Worm (Caenorhabditis elegans) whole organism, L4 larva: ENCODE data around the gene srd-38.

ENCODE experiments used
- F26F4.8 ChIP-seq: fragments of 200-800 bp; sonication (Bioruptor generic); conservative IDR thresholded peaks from 2 replicates; pipeline ENCODE4 v1.3.6; 2022; ENCODE audit warnings: missing genetic modification characterization, missing compliant biosample characterization
- T26A8.4 ChIP-seq: fragments of 200-800 bp; sonication (Bioruptor generic); IDR thresholded peaks from 2 replicates; pipeline ENCODE4 v1.3.6; 2022; ENCODE audit warnings: missing genetic modification characterization, missing compliant biosample characterization
- Y48G9A.11 ChIP-seq: fragments of 200-800 bp; sonication (Bioruptor generic); IDR thresholded peaks from 2 replicates; pipeline ENCODE4 v1.3.6; 2022; ENCODE audit warnings: missing genetic modification reagents, missing genetic modification characterization, missing compliant biosample characterization
- Y75B8A.6 ChIP-seq: fragments of 200-800 bp; sonication (Bioruptor generic); IDR thresholded peaks from 2 replicates; pipeline ENCODE4 v1.3.6; 2022; ENCODE audit warnings: missing genetic modification reagents, missing genetic modification characterization, missing compliant biosample characterization
- ama-1 ChIP-seq: fragments of 150-350 bp; optimal IDR thresholded peaks from 2 replicates; lab custom pipeline; 2014; ENCODE audit warnings: inconsistent platforms, mixed read lengths
- ceh-20 ChIP-seq: fragments of 200-800 bp; sonication (Bioruptor generic); IDR thresholded peaks from 2 replicates; pipeline ENCODE4 v1.3.6; 2022; ENCODE audit warnings: missing genetic modification reagents, missing genetic modification characterization, missing compliant biosample characterization
- ceh-62 ChIP-seq: sonication (generic microtip); optimal IDR thresholded peaks from 2 replicates; lab custom pipeline; 2017; ENCODE audit warnings: missing biosample characterization, missing genetic modification characterization
- cey-2 ChIP-seq: sonication (generic microtip); optimal IDR thresholded peaks from 3 replicates; lab custom pipeline; 2017; ENCODE audit warnings: missing genetic modification characterization, mild to moderate bottlenecking, missing compliant biosample characterization, antibody characterized with exemption, borderline replicate concordance; ENCODE audit not compliant: insufficient read depth
- daf-16 ChIP-seq, 3 experiments: sonication (generic microtip); optimal IDR thresholded peaks; 2 replicates each; lab custom pipeline; 2016 to 2017; ENCODE audit warnings: missing genetic modification characterization in 3 of 3, missing genetic modification reagents in 3 of 3, mild to moderate bottlenecking in 2 of 3, missing compliant biosample characterization in 2 of 3, missing biosample characterization in 1 of 3, moderate library complexity in 1 of 3
- daf-19 ChIP-seq: fragments of 200-800 bp; sonication (Bioruptor generic); conservative IDR thresholded peaks from 2 replicates; pipeline ENCODE4 v1.3.6; 2022; ENCODE audit warnings: missing genetic modification characterization, missing compliant biosample characterization
- dmd-6 ChIP-seq: fragments of 200-800 bp; sonication (Bioruptor generic); IDR thresholded peaks from 2 replicates; pipeline ENCODE4 v1.3.6; 2022; ENCODE audit warnings: missing genetic modification reagents, missing genetic modification characterization, missing compliant biosample characterization
- dve-1 ChIP-seq: sonication (generic microtip); optimal IDR thresholded peaks from 2 replicates; lab custom pipeline; 2017; ENCODE audit warnings: antibody characterized with exemption, mild to moderate bottlenecking, missing genetic modification characterization, missing compliant biosample characterization; ENCODE audit not compliant: insufficient read depth
- egl-43 ChIP-seq: fragments of 200-800 bp; sonication (Bioruptor generic); IDR thresholded peaks from 2 replicates; pipeline ENCODE4 v1.3.6; 2022; ENCODE audit warnings: missing genetic modification reagents, missing genetic modification characterization, missing compliant biosample characterization
- gei-8 ChIP-seq: fragments of 200-800 bp; sonication (Bioruptor generic); optimal IDR thresholded peaks from 2 replicates; lab custom pipeline; 2018; ENCODE audit warnings: mild to moderate bottlenecking, missing genetic modification characterization, missing compliant biosample characterization
- hlh-11 ChIP-seq: fragments of 200-800 bp; sonication (Bioruptor generic); optimal IDR thresholded peaks from 2 replicates; lab custom pipeline; 2018; ENCODE audit warnings: mild to moderate bottlenecking, missing genetic modification characterization, missing compliant biosample characterization
- hlh-30 ChIP-seq: sonication (generic microtip); optimal IDR thresholded peaks from 2 replicates; lab custom pipeline; 2017; ENCODE audit warnings: antibody characterized with exemption, mild to moderate bottlenecking, missing genetic modification characterization, missing compliant biosample characterization; ENCODE audit not compliant: insufficient read depth
- lim-7 ChIP-seq: fragments of 200-800 bp; sonication (Bioruptor generic); IDR thresholded peaks from 2 replicates; pipeline ENCODE4 v1.3.6; 2022; ENCODE audit warnings: missing genetic modification characterization, missing compliant biosample characterization
- lin-13 ChIP-seq: fragments of 150-350 bp; optimal IDR thresholded peaks from 2 replicates; lab custom pipeline; 2014; ENCODE audit warnings: missing biosample characterization, missing genetic modification reagents, missing genetic modification characterization
- lir-3 ChIP-seq: sonication (generic microtip); optimal IDR thresholded peaks from 2 replicates; lab custom pipeline; 2016; ENCODE audit warnings: mild to moderate bottlenecking, missing genetic modification characterization, missing compliant biosample characterization
- lsy-2 ChIP-seq, 2 experiments: fragments of 150-350 bp in 1 of 2; sonication (generic microtip) in 1 of 2; optimal IDR thresholded peaks; 2 replicates each; lab custom pipeline; 2014 to 2017; ENCODE audit warnings: missing biosample characterization in 2 of 2, missing genetic modification characterization in 2 of 2
- mdl-1 ChIP-seq, 2 experiments: fragments of 150-350 bp in 1 of 2; sonication (generic microtip) in 1 of 2; optimal IDR thresholded peaks; 2 replicates each; lab custom pipeline; 2014 to 2017; ENCODE audit warnings: missing biosample characterization in 2 of 2, missing genetic modification characterization in 2 of 2
- mdt-29 ChIP-seq: fragments of 200-800 bp; sonication (Bioruptor generic); IDR thresholded peaks from 2 replicates; pipeline ENCODE4 v1.3.6; 2022; ENCODE audit warnings: missing genetic modification reagents, missing genetic modification characterization, missing compliant biosample characterization
- mep-1 ChIP-seq: fragments of 150-350 bp; sonication (generic microtip); optimal IDR thresholded peaks from 3 replicates; lab custom pipeline; 2014; ENCODE audit warnings: missing biosample characterization, missing genetic modification characterization
- mes-2 ChIP-seq: sonication (generic microtip); optimal IDR thresholded peaks from 2 replicates; lab custom pipeline; 2016; ENCODE audit warnings: missing genotype, mild to moderate bottlenecking, missing genetic modification characterization, missing compliant biosample characterization; ENCODE audit not compliant: poor library complexity, severe bottlenecking
- mxl-2 ChIP-seq: fragments of 200-800 bp; sonication (Bioruptor generic); conservative IDR thresholded peaks from 2 replicates; pipeline ENCODE4 v1.3.6; 2022; ENCODE audit warnings: missing genetic modification reagents, missing genetic modification characterization, missing compliant biosample characterization
- mxl-3 ChIP-seq: fragments of 200-800 bp; sonication (Bioruptor generic); optimal IDR thresholded peaks from 2 replicates; lab custom pipeline; 2018; ENCODE audit warnings: mild to moderate bottlenecking, missing genetic modification characterization, missing compliant biosample characterization
- nhr-10 ChIP-seq: fragments of 150-350 bp; optimal IDR thresholded peaks from 2 replicates; lab custom pipeline; 2014; ENCODE audit warnings: missing biosample characterization, missing genetic modification characterization
- nhr-11 ChIP-seq: fragments of 150-350 bp; optimal IDR thresholded peaks from 2 replicates; lab custom pipeline; 2014; ENCODE audit warnings: missing biosample characterization, missing genetic modification characterization
- nhr-25 ChIP-seq: sonication (generic microtip); optimal IDR thresholded peaks from 2 replicates; lab custom pipeline; 2017; ENCODE audit warnings: missing genetic modification characterization, mild to moderate bottlenecking, missing compliant biosample characterization, antibody characterized with exemption, moderate library complexity, borderline replicate concordance; ENCODE audit not compliant: insufficient read depth
- nhr-28 ChIP-seq: fragments of 150-350 bp; optimal IDR thresholded peaks from 2 replicates; lab custom pipeline; 2014; ENCODE audit warnings: missing biosample characterization, missing genetic modification characterization
- nhr-42 ChIP-seq: fragments of 200-800 bp; sonication (Bioruptor generic); IDR thresholded peaks from 2 replicates; pipeline ENCODE4 v1.3.6; 2022; ENCODE audit warnings: missing genetic modification characterization, missing compliant biosample characterization
- nhr-6 ChIP-seq: fragments of 150-350 bp; optimal IDR thresholded peaks from 2 replicates; lab custom pipeline; 2014; ENCODE audit warnings: missing biosample characterization, missing genetic modification characterization
- nhr-76 ChIP-seq: fragments of 150-350 bp; optimal IDR thresholded peaks from 2 replicates; lab custom pipeline; 2014; ENCODE audit warnings: missing biosample characterization, missing genetic modification characterization
- nhr-77 ChIP-seq: fragments of 150-350 bp; optimal IDR thresholded peaks from 2 replicates; lab custom pipeline; 2014; ENCODE audit warnings: missing biosample characterization, missing genetic modification characterization
- pha-4 ChIP-seq, 2 experiments: fragments of 150-350 bp in 1 of 2; fragments of 200-800 bp in 1 of 2; sonication (Bioruptor generic) in 1 of 2; IDR thresholded peaks in 1 of 2; optimal IDR thresholded peaks in 1 of 2; 2 replicates each; pipeline versions ENCODE4 v1.3.6 to Lab custom; 2014 to 2022; ENCODE audit warnings: missing genetic modification characterization in 2 of 2, missing genetic modification reagents in 2 of 2, missing biosample characterization in 1 of 2, missing compliant biosample characterization in 1 of 2
- php-3 ChIP-seq: fragments of 200-800 bp; sonication (Bioruptor generic); IDR thresholded peaks from 2 replicates; pipeline ENCODE4 v1.3.6; 2022; ENCODE audit warnings: missing genetic modification reagents, missing genetic modification characterization, missing compliant biosample characterization
- pqm-1 ChIP-seq: sonication (generic microtip); optimal IDR thresholded peaks from 2 replicates; lab custom pipeline; 2017; ENCODE audit warnings: missing biosample characterization, missing genetic modification characterization
- spr-1 ChIP-seq: sonication (generic microtip); optimal IDR thresholded peaks from 2 replicates; lab custom pipeline; 2016; ENCODE audit warnings: mild to moderate bottlenecking, missing genetic modification characterization, missing compliant biosample characterization
- tra-1 ChIP-seq: fragments of 200-800 bp; sonication (Bioruptor generic); IDR thresholded peaks from 2 replicates; pipeline ENCODE4 v1.3.6; 2022; ENCODE audit warnings: missing genetic modification reagents, missing genetic modification characterization, missing compliant biosample characterization
- unc-62 ChIP-seq, 3 experiments: fragments of 150-350 bp in 1 of 3; sonication (generic microtip); optimal IDR thresholded peaks in 2 of 3; peaks in 1 of 3; 1 replicate in 1 of 3; 2 replicates in 2 of 3; lab custom pipeline; 2014 to 2017; ENCODE audit warnings: missing biosample characterization in 3 of 3, missing genetic modification characterization in 3 of 3, missing genetic modification reagents in 3 of 3, missing genotype in 1 of 3

srd-38 gene

ce11 chrX:13317532-13317931 is 25.9 kb downstream of the srd-38 start:
- TF ChIP-seq nhr-11 (tag; lab: Kevin White, UChicago), result peak; percentile 33
- no peak for TF ChIP-seq Y48G9A.11 (GFP tag; lab: Robert Waterston, UW)
- TF ChIP-seq daf-16 (GFP tag; optimal IDR thresholded peaks at IDR 0.05; lab: Kevin White, UChicago), result peak in 1 of 2 experiments; percentile 45
- TF ChIP-seq daf-16 (tag; optimal IDR thresholded peaks at IDR 0.05; lab: Kevin White, UChicago), result no peak
- no peak for TF ChIP-seq cey-2
- TF ChIP-seq mxl-2 (GFP tag; lab: Robert Waterston, UW), result no peak
- TF ChIP-seq daf-19 (GFP tag; lab: Robert Waterston, UW), result no peak

ce11 chrX:13318316-13318715 is 26.7 kb downstream of the srd-38 start:
- peak; percentile 66 for TF ChIP-seq dve-1
- TF ChIP-seq hlh-30 (tag; lab: Kevin White, UChicago), result peak; percentile 72
- no peak for TF ChIP-seq pha-4 (GFP tag; IDR thresholded peaks at IDR 0.05; lab: Robert Waterston, UW)
- no peak for TF ChIP-seq pha-4 (tag; optimal IDR thresholded peaks at IDR 0.05; lab: Kevin White, UChicago)
- no peak for TF ChIP-seq nhr-76 (tag; lab: Kevin White, UChicago)
- TF ChIP-seq mes-2 (tag; lab: Kevin White, UChicago), result no peak
- no peak for TF ChIP-seq lin-13 (GFP tag; lab: Kevin White, UChicago)
- TF ChIP-seq spr-1 (tag; lab: Kevin White, UChicago), result no peak
- TF ChIP-seq lsy-2 (tag; optimal IDR thresholded peaks at IDR 0.05; lab: Kevin White, UChicago), result no peak
- TF ChIP-seq mdl-1 (tag; optimal IDR thresholded peaks at IDR 0.05; lab: Kevin White, UChicago), result peak in 1 of 2 experiments; percentile 20

ce11 chrX:13320575-13320974 is 29.0 kb downstream of the srd-38 start:
- TF ChIP-seq nhr-10 (tag; lab: Kevin White, UChicago) (peak; percentile 2), mep-1 (peak; percentile 50), pqm-1 (peak; percentile 0), daf-16 (GFP tag; optimal IDR thresholded peaks at IDR 0.05; lab: Kevin White, UChicago) (no peak), daf-16 (tag; optimal IDR thresholded peaks at IDR 0.05; lab: Kevin White, UChicago) (peak; percentile 62), nhr-6 (tag; lab: Kevin White, UChicago) (no peak), Y75B8A.6 (GFP tag; lab: Robert Waterston, UW) (no peak), lir-3 (tag; lab: Kevin White, UChicago) (no peak), nhr-25 (tag; lab: Kevin White, UChicago) (peak; percentile 50), lsy-2 (tag; optimal IDR thresholded peaks at IDR 0.05; lab: Kevin White, UChicago) (peak in 1 of 2 experiments; percentile 39), nhr-11 (tag; lab: Kevin White, UChicago) (peak; percentile 50), mes-2 (tag; lab: Kevin White, UChicago) (peak; percentile 33), egl-43 (GFP tag; lab: Robert Waterston, UW) (no peak), nhr-77 (tag; lab: Kevin White, UChicago) (peak; percentile 6), nhr-28 (tag; lab: Kevin White, UChicago) (peak; percentile 79), dmd-6 (GFP tag; lab: Robert Waterston, UW) (peak; percentile 31; the same call in 1 of the 2 replicates), daf-19 (GFP tag; lab: Robert Waterston, UW) (no peak), mdl-1 (tag; optimal IDR thresholded peaks at IDR 0.05; lab: Kevin White, UChicago) (peak in 1 of 2 experiments; percentile 57), php-3 (GFP tag; lab: Robert Waterston, UW) (peak; percentile 46; the same call in 1 of the 2 replicates), hlh-30 (tag; lab: Kevin White, UChicago) (peak; percentile 44), mdt-29 (GFP tag; lab: Robert Waterston, UW) (no peak), F26F4.8 (no peak), gei-8 (GFP tag; lab: Kevin White, UChicago) (no peak), hlh-11 (tag; lab: Kevin White, UChicago) (peak; percentile 79), lim-7 (no peak), unc-62 (GFP tag; optimal IDR thresholded peaks at IDR 0.05 in 1 of 2; lab: Kevin White, UChicago) (peak in 1 of 2 experiments; percentile 97), unc-62 (tag; optimal IDR thresholded peaks at IDR 0.05; lab: Kevin White, UChicago) (no peak), nhr-42 (no peak), ceh-62 (tag; lab: Kevin White, UChicago) (no peak), dve-1 (peak; percentile 37), ceh-20 (GFP tag; lab: Robert Waterston, UW) (0 out of 2 replicates have a peak, but pooled peaks have one; percentile 56), tra-1 (no peak), T26A8.4 (GFP tag; lab: Robert Waterston, UW) (no peak), mxl-3 (peak; percentile 16), ama-1 (lab: Kevin White, UChicago) (no peak)
